Fruit fly (Drosophila melanogaster): ENCODE results near the gene CG32365.

DNA sequence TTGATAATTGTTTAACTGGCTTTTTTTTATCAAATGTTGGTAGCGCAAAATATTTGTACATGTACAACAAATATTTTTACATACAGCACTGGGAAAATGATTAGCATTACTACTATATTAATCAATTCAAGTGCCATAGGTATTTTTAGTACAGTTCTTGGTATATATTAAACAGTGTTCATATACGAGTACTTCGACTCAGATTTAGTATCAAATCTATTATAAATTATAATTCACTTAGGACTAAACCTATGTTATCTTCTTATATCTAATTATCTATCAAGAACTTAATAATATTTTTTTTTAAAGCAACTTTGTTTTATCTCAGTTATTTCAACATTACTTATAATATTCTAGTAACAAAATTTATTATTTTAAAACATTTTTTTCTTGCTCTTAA, 35.6 kb upstream of the CG32365 start:
- TF ChIP-seq CG8319 (GFP tag; optimal IDR thresholded peaks at IDR 0.05) (no peak), CG7368 (GFP tag; optimal IDR thresholded peaks at IDR 0.05) (no peak), Sox15 (GFP tag; optimal IDR thresholded peaks at IDR 0.05) (no peak), CG16779 (tag; optimal IDR thresholded peaks at IDR 0.05) (no peak), Hr4 (GFP tag; optimal IDR thresholded peaks at IDR 0.05) (no peak)
